Worm (Caenorhabditis elegans) whole organism, early embryonic: ENCODE measurements around the gene somi-1.

ENCODE experiments used
- F13C5.2 ChIP-seq: sonication (generic microtip); optimal IDR thresholded peaks from 2 replicates; lab custom pipeline; 2017; ENCODE audit warnings: mild to moderate bottlenecking, missing genetic modification characterization, inconsistent platforms, missing compliant biosample characterization
- aly-1 ChIP-seq: sonication (generic microtip); optimal IDR thresholded peaks from 2 replicates; lab custom pipeline; 2016; ENCODE audit warnings: missing genetic modification characterization, missing compliant biosample characterization
- ama-1 ChIP-seq: fragments of 150-350 bp; optimal IDR thresholded peaks from 2 replicates; lab custom pipeline; 2014
- ceh-13 ChIP-seq: fragments of 200-800 bp; sonication (Bioruptor generic); optimal IDR thresholded peaks from 2 replicates; lab custom pipeline; 2018; ENCODE audit warnings: mild to moderate bottlenecking, missing genetic modification characterization, missing compliant biosample characterization
- ceh-36 ChIP-seq: sonication (generic microtip); optimal IDR thresholded peaks from 2 replicates; lab custom pipeline; 2016; ENCODE audit warnings: missing genetic modification characterization, inconsistent platforms, missing compliant biosample characterization
- flt-1 ChIP-seq: fragments of 200-800 bp; sonication (Bioruptor generic); IDR thresholded peaks from 2 replicates; pipeline ENCODE4 v1.3.6; 2022; ENCODE audit warnings: missing genetic modification characterization, missing compliant biosample characterization
- hmg-4 ChIP-seq: fragments of 200-800 bp; sonication (Bioruptor generic); optimal IDR thresholded peaks from 2 replicates; lab custom pipeline; 2018; ENCODE audit warnings: mild to moderate bottlenecking, missing genetic modification characterization, missing compliant biosample characterization
- pes-1 ChIP-seq: fragments of 200-800 bp; sonication (Bioruptor generic); IDR thresholded peaks from 2 replicates; pipeline ENCODE4 v1.3.6; 2022; ENCODE audit warnings: missing genetic modification reagents, missing genetic modification characterization, missing compliant biosample characterization

ce11 chrV:13356210-13356609 is 35.0 kb downstream of the somi-1 start:
- no peak for TF ChIP-seq aly-1 (tag; lab: Kevin White, UChicago)
- TF ChIP-seq ceh-36: no peak
- no peak for TF ChIP-seq pes-1 (GFP tag; lab: Robert Waterston, UW)
- TF ChIP-seq F13C5.2 (tag; lab: Kevin White, UChicago): no peak
- TF ChIP-seq hmg-4 (GFP tag; lab: Kevin White, UChicago): no peak
- no peak for TF ChIP-seq ama-1 (lab: Kevin White, UChicago)
- TF ChIP-seq ceh-13 (GFP tag; lab: Kevin White, UChicago): no peak
- TF ChIP-seq flt-1 (GFP tag; lab: Robert Waterston, UW): no peak
